Worm (Caenorhabditis elegans) whole organism, late embryonic: Measurements from ENCODE around the gene srx-136.

Source experiments
- C08G9.2 ChIP-seq: sonication (generic microtip); optimal IDR thresholded peaks from 2 replicates; lab custom pipeline; 2016; ENCODE audit warnings: mild to moderate bottlenecking, missing genetic modification characterization, moderate library complexity, missing compliant biosample characterization
- C38D4.7 ChIP-seq: fragments of 200-800 bp; sonication (Bioruptor generic); optimal IDR thresholded peaks from 2 replicates; lab custom pipeline; 2018; ENCODE audit warnings: mild to moderate bottlenecking, missing genetic modification characterization, moderate library complexity, missing compliant biosample characterization
- K09A11.1 ChIP-seq: sonication (generic microtip); optimal IDR thresholded peaks from 2 replicates; lab custom pipeline; 2017; ENCODE audit warnings: antibody characterized with exemption, mild to moderate bottlenecking, missing genetic modification characterization, missing compliant biosample characterization; ENCODE audit not compliant: insufficient read depth
- Y22D7AL.16 ChIP-seq: sonication (generic microtip); optimal IDR thresholded peaks from 2 replicates; lab custom pipeline; 2016; ENCODE audit warnings: missing genetic modification characterization, missing compliant biosample characterization
- ahr-1 ChIP-seq: sonication (generic microtip); optimal IDR thresholded peaks from 2 replicates; lab custom pipeline; 2016; ENCODE audit warnings: missing genetic modification characterization, missing compliant biosample characterization
- ama-1 ChIP-seq: fragments of 150-350 bp; optimal IDR thresholded peaks from 2 replicates; lab custom pipeline; 2014
- ceh-2 ChIP-seq: sonication (generic microtip); optimal IDR thresholded peaks from 2 replicates; lab custom pipeline; 2016; ENCODE audit warnings: missing genotype, missing genetic modification characterization, missing compliant biosample characterization
- ceh-22 ChIP-seq: sonication (generic microtip); optimal IDR thresholded peaks from 2 replicates; lab custom pipeline; 2017; ENCODE audit warnings: missing biosample characterization, missing genetic modification characterization
- ceh-31 ChIP-seq: sonication (generic microtip); optimal IDR thresholded peaks from 2 replicates; lab custom pipeline; 2016; ENCODE audit warnings: missing genetic modification characterization, missing compliant biosample characterization
- ceh-34 ChIP-seq: sonication (generic microtip); optimal IDR thresholded peaks from 2 replicates; lab custom pipeline; 2016; ENCODE audit warnings: mild to moderate bottlenecking, missing genetic modification characterization, missing compliant biosample characterization
- ceh-6 ChIP-seq: fragments of 200-800 bp; sonication (Bioruptor generic); optimal IDR thresholded peaks from 2 replicates; lab custom pipeline; 2018; ENCODE audit warnings: mild to moderate bottlenecking, missing genetic modification characterization, missing compliant biosample characterization
- dmd-4 ChIP-seq: sonication (generic microtip); optimal IDR thresholded peaks from 2 replicates; lab custom pipeline; 2016; ENCODE audit warnings: borderline replicate concordance, missing genetic modification characterization, missing compliant biosample characterization
- elt-4 ChIP-seq: sonication (generic microtip); optimal IDR thresholded peaks from 2 replicates; lab custom pipeline; 2016; ENCODE audit warnings: missing genetic modification characterization, missing compliant biosample characterization
- eyg-1 ChIP-seq: sonication (generic microtip); optimal IDR thresholded peaks from 2 replicates; lab custom pipeline; 2016; ENCODE audit warnings: missing genotype, missing genetic modification characterization, missing compliant biosample characterization
- fax-1 ChIP-seq: sonication (generic microtip); optimal IDR thresholded peaks from 2 replicates; lab custom pipeline; 2016; ENCODE audit warnings: missing genotype, missing genetic modification characterization, missing compliant biosample characterization
- fkh-10 ChIP-seq: fragments of 150-350 bp; optimal IDR thresholded peaks from 2 replicates; lab custom pipeline; 2014; ENCODE audit warnings: missing biosample characterization, missing genetic modification reagents, missing genetic modification characterization
- fkh-6 ChIP-seq: sonication (generic microtip); optimal IDR thresholded peaks from 2 replicates; lab custom pipeline; 2016; ENCODE audit warnings: missing genetic modification characterization, missing compliant biosample characterization
- gmeb-2 ChIP-seq: sonication (generic microtip); optimal IDR thresholded peaks from 2 replicates; lab custom pipeline; 2016; ENCODE audit warnings: missing genetic modification characterization, inconsistent platforms, missing compliant biosample characterization
- hlh-30 ChIP-seq: sonication (generic microtip); optimal IDR thresholded peaks from 2 replicates; lab custom pipeline; 2017; ENCODE audit warnings: antibody characterized with exemption, missing genetic modification characterization, missing compliant biosample characterization; ENCODE audit not compliant: insufficient read depth
- hlh-6 ChIP-seq: sonication (generic microtip); optimal IDR thresholded peaks from 2 replicates; lab custom pipeline; 2016; ENCODE audit warnings: missing genotype, missing genetic modification characterization, missing compliant biosample characterization
- hlh-8 ChIP-seq: sonication (generic microtip); optimal IDR thresholded peaks from 2 replicates; lab custom pipeline; 2016; ENCODE audit warnings: missing genotype, missing genetic modification characterization, missing compliant biosample characterization
- lim-6 ChIP-seq: sonication (generic microtip); optimal IDR thresholded peaks from 2 replicates; lab custom pipeline; 2016; ENCODE audit warnings: missing genetic modification characterization, missing compliant biosample characterization
- madf-2 ChIP-seq: sonication (generic microtip); optimal IDR thresholded peaks from 2 replicates; lab custom pipeline; 2017; ENCODE audit warnings: missing genetic modification characterization, missing compliant biosample characterization
- mec-3 ChIP-seq: sonication (generic microtip); optimal IDR thresholded peaks from 2 replicates; lab custom pipeline; 2016; ENCODE audit warnings: borderline replicate concordance, missing genetic modification characterization, missing compliant biosample characterization
- nhr-232 ChIP-seq: sonication (generic microtip); optimal IDR thresholded peaks from 2 replicates; lab custom pipeline; 2016; ENCODE audit warnings: missing genetic modification characterization, missing compliant biosample characterization
- pha-4 ChIP-seq: fragments of 150-350 bp; optimal IDR thresholded peaks from 2 replicates; lab custom pipeline; 2018; ENCODE audit warnings: missing biosample characterization, missing genetic modification reagents, missing genetic modification characterization
- ref-2 ChIP-seq: sonication (generic microtip); optimal IDR thresholded peaks from 2 replicates; lab custom pipeline; 2016; ENCODE audit warnings: missing genetic modification characterization, missing compliant biosample characterization
- rnt-1 ChIP-seq: sonication (generic microtip); optimal IDR thresholded peaks from 2 replicates; lab custom pipeline; 2016; ENCODE audit warnings: missing genetic modification characterization, missing compliant biosample characterization
- sox-2 ChIP-seq: fragments of 200-800 bp; sonication (Bioruptor generic); IDR thresholded peaks from 2 replicates; pipeline ENCODE4 v1.3.6; 2022; ENCODE audit warnings: missing genetic modification reagents, missing genetic modification characterization, missing compliant biosample characterization
- sox-4 ChIP-seq: sonication (generic microtip); optimal IDR thresholded peaks from 2 replicates; lab custom pipeline; 2017; ENCODE audit warnings: mild to moderate bottlenecking, missing genetic modification characterization, inconsistent platforms, missing compliant biosample characterization
- tbx-2 ChIP-seq: sonication (generic microtip); optimal IDR thresholded peaks from 2 replicates; lab custom pipeline; 2016; ENCODE audit warnings: missing genetic modification characterization, missing compliant biosample characterization
- tbx-7 ChIP-seq: sonication (generic microtip); optimal IDR thresholded peaks from 2 replicates; lab custom pipeline; 2016; ENCODE audit warnings: missing genotype, missing genetic modification characterization, missing compliant biosample characterization
- unc-42 ChIP-seq: sonication (generic microtip); optimal IDR thresholded peaks from 2 replicates; lab custom pipeline; 2016; ENCODE audit warnings: missing genotype, missing genetic modification characterization, missing compliant biosample characterization
- zip-5 ChIP-seq: sonication (generic microtip); optimal IDR thresholded peaks from 2 replicates; lab custom pipeline; 2016; ENCODE audit warnings: missing genetic modification characterization, missing compliant biosample characterization

The srx-136 gene

ce11 chrV:13906166-13906565, 48.9 kb downstream of the srx-136 start, which contains the start of gene stdh-1:
Gene stdh-1 (plus strand): TSS chrV:13906492.
- no peak for TF ChIP-seq zip-5 (tag; lab: Kevin White, UChicago)
- TF ChIP-seq unc-42 (tag; lab: Kevin White, UChicago) = peak; percentile 86
- TF ChIP-seq fkh-10 (GFP tag; lab: Kevin White, UChicago) = no peak
- TF ChIP-seq ama-1 (lab: Kevin White, UChicago) = no peak

ce11 chrV:13907557-13908104, 50.4 kb downstream of the srx-136 start:
- TF ChIP-seq fkh-10 (GFP tag; lab: Kevin White, UChicago) (no peak), C08G9.2 (tag; lab: Kevin White, UChicago) (no peak), ceh-31 (tag; lab: Kevin White, UChicago) (no peak), dmd-4 (tag; lab: Kevin White, UChicago) (no peak), Y22D7AL.16 (tag; lab: Kevin White, UChicago) (no peak), ref-2 (tag; lab: Kevin White, UChicago) (no peak), rnt-1 (tag; lab: Kevin White, UChicago) (no peak), fax-1 (tag; lab: Kevin White, UChicago) (no peak), eyg-1 (tag; lab: Kevin White, UChicago) (no peak), ahr-1 (tag; lab: Kevin White, UChicago) (no peak), lim-6 (tag; lab: Kevin White, UChicago) (no peak), sox-2 (GFP tag; lab: Robert Waterston, UW) (no peak), elt-4 (tag; lab: Kevin White, UChicago) (no peak), mec-3 (tag; lab: Kevin White, UChicago) (no peak), nhr-232 (tag; lab: Kevin White, UChicago) (no peak), ceh-6 (GFP tag; lab: Kevin White, UChicago) (no peak)
- TF ChIP-seq, all 69 proteins: peak for 0

ce11 chrV:13908120-13908915, 51.1 kb downstream of the srx-136 start:
- TF ChIP-seq tbx-2 (tag; lab: Kevin White, UChicago) (no peak), sox-2 (GFP tag; lab: Robert Waterston, UW) (no peak), fkh-6 (no peak), K09A11.1 (tag; lab: Kevin White, UChicago) (no peak), C38D4.7 (no peak), hlh-30 (tag; lab: Kevin White, UChicago) (no peak), ceh-6 (GFP tag; lab: Kevin White, UChicago) (no peak), hlh-6 (tag; lab: Kevin White, UChicago) (no peak), pha-4 (tag; lab: Kevin White, UChicago) (no peak), lim-6 (tag; lab: Kevin White, UChicago) (no peak), ceh-22 (tag; lab: Kevin White, UChicago) (no peak), gmeb-2 (tag; lab: Kevin White, UChicago) (no peak), tbx-7 (tag; lab: Kevin White, UChicago) (no peak), ceh-2 (tag; lab: Kevin White, UChicago) (no peak), Y22D7AL.16 (tag; lab: Kevin White, UChicago) (no peak), madf-2 (tag; lab: Kevin White, UChicago) (no peak), ceh-34 (tag; lab: Kevin White, UChicago) (no peak), hlh-8 (tag; lab: Kevin White, UChicago) (no peak), sox-4 (tag; lab: Kevin White, UChicago) (no peak)
